Worm (Caenorhabditis elegans) whole organism, L2 larva: ENCODE results near the gene mec-2.

Experiments
- R02D3.7 ChIP-seq: fragments of 150-350 bp; optimal IDR thresholded peaks from 2 replicates; lab custom pipeline; 2014; ENCODE audit warnings: missing biosample characterization, missing genetic modification characterization
- ceh-82 ChIP-seq: fragments of 150-350 bp; optimal IDR thresholded peaks from 2 replicates; lab custom pipeline; 2014; ENCODE audit warnings: missing biosample characterization, missing genetic modification characterization
- lin-39 ChIP-seq: fragments of 150-350 bp; optimal IDR thresholded peaks from 2 replicates; lab custom pipeline; 2014; ENCODE audit warnings: missing biosample characterization, missing genetic modification reagents, missing genetic modification characterization
- lsy-2 ChIP-seq, 2 experiments: fragments of 150-350 bp in 1 of 2; sonication (generic microtip) in 1 of 2; optimal IDR thresholded peaks; 2 replicates each; lab custom pipeline; 2014 to 2017; ENCODE audit warnings: missing biosample characterization in 2 of 2, missing genetic modification characterization in 2 of 2
- nhr-11 ChIP-seq: fragments of 150-350 bp; optimal IDR thresholded peaks from 2 replicates; lab custom pipeline; 2014; ENCODE audit warnings: missing biosample characterization, missing genetic modification characterization
- nhr-23 ChIP-seq: fragments of 150-350 bp; optimal IDR thresholded peaks from 2 replicates; lab custom pipeline; 2014; ENCODE audit warnings: missing biosample characterization, missing genetic modification reagents, missing genetic modification characterization
- sma-9 ChIP-seq, 2 experiments: fragments of 150-350 bp in 1 of 2; sonication (generic microtip) in 1 of 2; optimal IDR thresholded peaks; 2 replicates each; lab custom pipeline; 2014 to 2016; ENCODE audit warnings: missing genetic modification characterization in 2 of 2, mild to moderate bottlenecking in 1 of 2, missing biosample characterization in 1 of 2, missing compliant biosample characterization in 1 of 2, missing genetic modification reagents in 1 of 2, moderate library complexity in 1 of 2
- snpc-4 ChIP-seq: fragments of 150-350 bp; optimal IDR thresholded peaks from 2 replicates; lab custom pipeline; 2014; ENCODE audit warnings: missing biosample characterization, missing genetic modification characterization
- ztf-4 ChIP-seq: fragments of 150-350 bp; optimal IDR thresholded peaks from 2 replicates; lab custom pipeline; 2014; ENCODE audit warnings: missing biosample characterization, missing genetic modification characterization

- TF ChIP-seq lin-39 = no peak
- TF ChIP-seq lsy-2 (tag; optimal IDR thresholded peaks at IDR 0.05; lab: Kevin White, UChicago) = no peak
- TF ChIP-seq R02D3.7 (tag; lab: Kevin White, UChicago) = no peak
- TF ChIP-seq nhr-23 (tag; lab: Kevin White, UChicago) = no peak
- TF ChIP-seq ztf-4 (tag; lab: Kevin White, UChicago) = no peak
- TF ChIP-seq sma-9 (GFP tag; optimal IDR thresholded peaks at IDR 0.05; lab: Kevin White, UChicago) = no peak
- no peak for TF ChIP-seq sma-9 (tag; optimal IDR thresholded peaks at IDR 0.05; lab: Kevin White, UChicago)
- TF ChIP-seq ceh-82 = no peak
- TF ChIP-seq snpc-4 (tag; lab: Kevin White, UChicago) = no peak
- no peak for TF ChIP-seq nhr-11
Observed at ce11 chrX:5579714-5580265, 12.2 kb downstream of the mec-2 start.
